Fruit fly (Drosophila melanogaster) whole organism, embryonic: ENCODE results near the gene Parg.

Experiments
- Ada2b ChIP-seq: fragments of 200-800 bp; sonication (Bioruptor generic); IDR thresholded peaks from 2 replicates; pipeline ENCODE4 v1.3.6; 2022; ENCODE audit warnings: missing biosample characterization, missing genetic modification characterization
- CG11247 ChIP-seq: fragments of 200-800 bp; sonication (Bioruptor generic); IDR thresholded peaks from 2 replicates; pipeline ENCODE4 v1.3.6; 2022; ENCODE audit warnings: missing biosample characterization, missing genetic modification characterization
- CG12299 ChIP-seq: fragments of 200-800 bp; sonication (Bioruptor generic); optimal IDR thresholded peaks from 2 replicates; lab custom pipeline; 2018; ENCODE audit warnings: missing biosample characterization, mild to moderate bottlenecking, missing genetic modification characterization
- CG12659 ChIP-seq: fragments of 200-800 bp; sonication (Bioruptor generic); optimal IDR thresholded peaks from 3 replicates; lab custom pipeline; 2017; ENCODE audit warnings: mild to moderate bottlenecking, missing biosample characterization, missing genetic modification reagents, missing genetic modification characterization
- CG12942 ChIP-seq: fragments of 200-800 bp; sonication (Bioruptor generic); optimal IDR thresholded peaks from 3 replicates; lab custom pipeline; 2016; ENCODE audit warnings: missing biosample characterization, missing genetic modification characterization
- CG15601 ChIP-seq: fragments of 200-800 bp; sonication (Bioruptor generic); optimal IDR thresholded peaks from 3 replicates; lab custom pipeline; 2019; ENCODE audit warnings: missing biosample characterization, mild to moderate bottlenecking, missing genetic modification characterization, moderate library complexity
- CG1603 ChIP-seq: fragments of 200-800 bp; sonication (Bioruptor generic); optimal IDR thresholded peaks from 2 replicates; lab custom pipeline; 2019; ENCODE audit warnings: missing biosample characterization, mild to moderate bottlenecking, missing genetic modification characterization, moderate library complexity
- CG17361 ChIP-seq: fragments of 200-800 bp; sonication (Bioruptor generic); IDR thresholded peaks from 3 replicates; pipeline ENCODE4 v1.3.6; 2022; ENCODE audit warnings: missing biosample characterization, missing genetic modification characterization
- CG17612 ChIP-seq: fragments of 200-800 bp; sonication (Bioruptor generic); IDR thresholded peaks from 2 replicates; pipeline ENCODE4 v1.3.6; 2022; ENCODE audit warnings: missing biosample characterization, missing genetic modification characterization
- CG2120 ChIP-seq: fragments of 200-800 bp; sonication (Bioruptor generic); optimal IDR thresholded peaks from 3 replicates; lab custom pipeline; 2016; ENCODE audit warnings: missing biosample characterization, missing genetic modification characterization
- CG2678 ChIP-seq: fragments of 200-800 bp; sonication (Bioruptor generic); optimal IDR thresholded peaks from 3 replicates; lab custom pipeline; 2019; ENCODE audit warnings: missing biosample characterization, mild to moderate bottlenecking, missing genetic modification characterization, moderate library complexity
- CG3065 ChIP-seq: fragments of 200-800 bp; sonication (Bioruptor generic); optimal IDR thresholded peaks from 2 replicates; lab custom pipeline; 2016; ENCODE audit warnings: missing biosample characterization, missing genetic modification characterization
- CG32767 ChIP-seq: fragments of 200-800 bp; sonication (Bioruptor generic); IDR thresholded peaks from 2 replicates; pipeline ENCODE4 v1.3.6; 2022; ENCODE audit warnings: missing biosample characterization, missing genetic modification characterization
- CG34376 ChIP-seq: fragments of 200-800 bp; sonication (Bioruptor generic); optimal IDR thresholded peaks from 2 replicates; lab custom pipeline; 2018; ENCODE audit warnings: missing biosample characterization, mild to moderate bottlenecking, missing genetic modification characterization
- CG4707 ChIP-seq: fragments of 200-800 bp; sonication (Bioruptor generic); optimal IDR thresholded peaks from 2 replicates; lab custom pipeline; 2018; ENCODE audit warnings: missing biosample characterization, mild to moderate bottlenecking, missing genetic modification characterization, moderate library complexity
- CG4820 ChIP-seq: fragments of 200-800 bp; sonication (Bioruptor generic); optimal IDR thresholded peaks from 3 replicates; lab custom pipeline; 2016; ENCODE audit warnings: missing biosample characterization, missing genetic modification characterization
- CG7745 ChIP-seq: fragments of 200-800 bp; sonication (Bioruptor generic); optimal IDR thresholded peaks from 2 replicates; lab custom pipeline; 2018; ENCODE audit warnings: missing biosample characterization, mild to moderate bottlenecking, missing genetic modification characterization, moderate library complexity
- Elba2 ChIP-seq: fragments of 200-800 bp; sonication (Bioruptor generic); optimal IDR thresholded peaks from 3 replicates; lab custom pipeline; 2016; ENCODE audit warnings: missing biosample characterization, missing genetic modification characterization
- Ets97D ChIP-seq: fragments of 200-800 bp; sonication (Bioruptor generic); optimal IDR thresholded peaks from 3 replicates; lab custom pipeline; 2016; ENCODE audit warnings: missing biosample characterization, missing genetic modification characterization
- Fer1 ChIP-seq: fragments of 200-800 bp; sonication (Bioruptor generic); optimal IDR thresholded peaks from 2 replicates; lab custom pipeline; 2017; ENCODE audit warnings: missing biosample characterization, mild to moderate bottlenecking, missing genetic modification characterization
- HLH4C ChIP-seq: fragments of 200-800 bp; sonication (Bioruptor generic); IDR thresholded peaks from 3 replicates; pipeline ENCODE4 v1.3.6; 2022; ENCODE audit warnings: missing biosample characterization, missing genetic modification characterization; ENCODE audit not compliant: partially characterized antibody
- Hmr ChIP-seq: fragments of 200-800 bp; sonication (Bioruptor generic); optimal IDR thresholded peaks from 3 replicates; lab custom pipeline; 2017; ENCODE audit warnings: mild to moderate bottlenecking, missing biosample characterization, missing genetic modification reagents, missing genetic modification characterization
- Hr3 ChIP-seq: fragments of 200-800 bp; sonication (Bioruptor generic); optimal IDR thresholded peaks from 3 replicates; lab custom pipeline; 2016; ENCODE audit warnings: missing biosample characterization, missing genetic modification characterization
- Mad ChIP-seq: fragments of 200-800 bp; sonication (Bioruptor generic); optimal IDR thresholded peaks from 2 replicates; lab custom pipeline; 2016; ENCODE audit warnings: missing biosample characterization, missing genetic modification characterization
- Meics ChIP-seq: fragments of 200-800 bp; sonication (Bioruptor generic); optimal IDR thresholded peaks from 2 replicates; lab custom pipeline; 2017; ENCODE audit warnings: missing biosample characterization, mild to moderate bottlenecking, missing genetic modification characterization
- NC2α ChIP-seq: fragments of 200-800 bp; sonication (Bioruptor generic); optimal IDR thresholded peaks from 2 replicates; lab custom pipeline; 2016; ENCODE audit warnings: missing biosample characterization, missing genetic modification characterization
- NC2β ChIP-seq: fragments of 200-800 bp; sonication (Bioruptor generic); optimal IDR thresholded peaks from 2 replicates; lab custom pipeline; 2016; ENCODE audit warnings: missing biosample characterization, missing genetic modification characterization
- Ptx1 ChIP-seq: fragments of 200-800 bp; sonication (Bioruptor generic); IDR thresholded peaks from 2 replicates; pipeline ENCODE4 v1.3.6; 2022; ENCODE audit warnings: missing biosample characterization, missing genetic modification characterization
- crc ChIP-seq: fragments of 200-800 bp; sonication (Bioruptor generic); optimal IDR thresholded peaks from 2 replicates; lab custom pipeline; 2016; ENCODE audit warnings: missing biosample characterization, missing genetic modification characterization
- crol ChIP-seq: fragments of 200-800 bp; sonication (Bioruptor generic); IDR thresholded peaks from 2 replicates; pipeline ENCODE4 v1.3.6; 2022; ENCODE audit warnings: missing biosample characterization, missing genetic modification characterization
- danr ChIP-seq: fragments of 200-800 bp; sonication (Bioruptor generic); IDR thresholded peaks from 2 replicates; pipeline ENCODE4 v1.3.6; 2022; ENCODE audit warnings: missing biosample characterization, missing genetic modification characterization
- dmrt99B ChIP-seq: fragments of 200-800 bp; sonication (Bioruptor generic); optimal IDR thresholded peaks from 2 replicates; lab custom pipeline; 2018; ENCODE audit warnings: missing biosample characterization, mild to moderate bottlenecking, missing genetic modification characterization, moderate library complexity
- emc ChIP-seq: fragments of 200-800 bp; sonication (Bioruptor generic); optimal IDR thresholded peaks from 2 replicates; lab custom pipeline; 2016; ENCODE audit warnings: missing biosample characterization, missing genetic modification characterization
- ewg ChIP-seq: fragments of 200-800 bp; sonication (Bioruptor generic); optimal IDR thresholded peaks from 3 replicates; lab custom pipeline; 2017; ENCODE audit warnings: mild to moderate bottlenecking, missing biosample characterization, missing genetic modification reagents, missing genetic modification characterization
- exex ChIP-seq: fragments of 200-800 bp; sonication (Bioruptor generic); optimal IDR thresholded peaks from 4 replicates; lab custom pipeline; 2018; ENCODE audit warnings: missing biosample characterization, mild to moderate bottlenecking, missing genetic modification characterization, moderate library complexity
- gsb-n ChIP-seq: fragments of 200-800 bp; sonication (Bioruptor generic); optimal IDR thresholded peaks from 3 replicates; lab custom pipeline; 2018; ENCODE audit warnings: missing biosample characterization, mild to moderate bottlenecking, missing genetic modification characterization
- hkb ChIP-seq, 2 experiments: fragments of 200-800 bp in 1 of 2; fragments of >200 bp in 1 of 2; sonication (Bioruptor generic) in 1 of 2; IDR thresholded peaks in 1 of 2; optimal IDR thresholded peaks in 1 of 2; 2 replicates each; pipeline versions ENCODE4 v1.3.6 to Lab custom; 2017 to 2022; ENCODE audit warnings: missing biosample characterization in 1 of 2, missing genetic modification characterization in 1 of 2
- jigr1 ChIP-seq: fragments of 200-800 bp; sonication (Bioruptor generic); IDR thresholded peaks from 3 replicates; pipeline ENCODE4 v1.3.6; 2022; ENCODE audit warnings: missing biosample characterization, missing genetic modification characterization
- jumu ChIP-seq: fragments of 200-800 bp; sonication (Bioruptor generic); optimal IDR thresholded peaks from 3 replicates; lab custom pipeline; 2016; ENCODE audit warnings: missing biosample characterization, missing genetic modification characterization
- lab ChIP-seq: fragments of 200-800 bp; sonication (Bioruptor generic); optimal IDR thresholded peaks from 3 replicates; lab custom pipeline; 2017; ENCODE audit warnings: missing biosample characterization, missing genetic modification characterization, mild to moderate bottlenecking, moderate library complexity, missing genetic modification reagents
- lilli ChIP-seq: fragments of 200-800 bp; sonication (Bioruptor generic); optimal IDR thresholded peaks from 3 replicates; lab custom pipeline; 2016; ENCODE audit warnings: missing biosample characterization, missing genetic modification characterization
- prd ChIP-seq, 3 experiments: fragments of >200 bp in 2 of 3; fragments of 200-800 bp in 1 of 3; sonication (Bioruptor generic) in 1 of 3; optimal IDR thresholded peaks in 2 of 3; IDR thresholded peaks in 1 of 3; 2 replicates in 2 of 3; 3 replicates in 1 of 3; pipeline versions ENCODE4 v1.3.6 to Lab custom; 2017 to 2022; ENCODE audit warnings: missing biosample characterization in 1 of 3, missing genetic modification characterization in 1 of 3
- rib ChIP-seq: fragments of 200-800 bp; sonication (Bioruptor generic); IDR thresholded peaks from 2 replicates; pipeline ENCODE4 v1.3.6; 2022; ENCODE audit warnings: missing biosample characterization, missing genetic modification characterization
- schlank ChIP-seq: fragments of 200-800 bp; sonication (Bioruptor generic); optimal IDR thresholded peaks from 2 replicates; lab custom pipeline; 2018; ENCODE audit warnings: missing biosample characterization, mild to moderate bottlenecking, missing genetic modification characterization
- sens ChIP-seq: fragments of 200-800 bp; sonication (Bioruptor generic); peaks from one replicate; lab custom pipeline; 2016; ENCODE audit warnings: missing biosample characterization, missing genetic modification characterization
- slp2 ChIP-seq: fragments of 200-800 bp; sonication (Bioruptor generic); optimal IDR thresholded peaks from 2 replicates; lab custom pipeline; 2016; ENCODE audit warnings: missing biosample characterization, missing genetic modification characterization
- sob ChIP-seq: fragments of 200-800 bp; sonication (Bioruptor generic); IDR thresholded peaks from 2 replicates; pipeline ENCODE4 v1.3.6; 2022; ENCODE audit warnings: missing biosample characterization, missing genetic modification characterization
- sqz ChIP-seq: fragments of 200-800 bp; sonication (Bioruptor generic); optimal IDR thresholded peaks from 3 replicates; lab custom pipeline; 2018; ENCODE audit warnings: missing biosample characterization, mild to moderate bottlenecking, missing genetic modification characterization
- sr ChIP-seq: fragments of 200-800 bp; sonication (Bioruptor generic); IDR thresholded peaks from 3 replicates; pipeline ENCODE4 v1.3.6; 2022; ENCODE audit warnings: missing biosample characterization, missing genetic modification characterization
- trh ChIP-seq: fragments of 200-800 bp; sonication (Bioruptor generic); optimal IDR thresholded peaks from 2 replicates; lab custom pipeline; 2016; ENCODE audit warnings: missing biosample characterization, missing genetic modification characterization
- yki ChIP-seq: fragments of >200 bp; optimal IDR thresholded peaks from 3 replicates; lab custom pipeline; 2018

Gene Parg

dm6 chrX:3719480-3720064, 48.3 kb upstream of the Parg start, which contains the start of the genes Rala and Tlk (continued):
- no peak for TF ChIP-seq sr (GFP tag; lab: Robert Waterston, UW)
- peak; percentile 19 for TF ChIP-seq sens (GFP tag; lab: Kevin White, UChicago)
- no peak for TF ChIP-seq jumu (GFP tag; lab: Kevin White, UChicago)
- no peak for TF ChIP-seq HLH4C
- no peak for TF ChIP-seq Hr3
- no peak for TF ChIP-seq CG2678
- TF ChIP-seq CG12299 (tag; lab: Kevin White, UChicago), result peak; percentile 29
- no peak for TF ChIP-seq ewg (GFP tag; lab: Kevin White, UChicago)
- no peak for TF ChIP-seq slp2
- TF ChIP-seq CG17612 (GFP tag; lab: Robert Waterston, UW), result no peak
- TF ChIP-seq hkb (optimal IDR thresholded peaks at IDR 0.05; lab: Kevin White, UChicago), result no peak
- TF ChIP-seq hkb (GFP tag; IDR thresholded peaks at IDR 0.05; lab: Robert Waterston, UW), result no peak
- TF ChIP-seq CG3065 (GFP tag; lab: Kevin White, UChicago), result no peak
- no peak for TF ChIP-seq crc
- no peak for TF ChIP-seq Fer1 (GFP tag; lab: Kevin White, UChicago)
- no peak for TF ChIP-seq sqz (GFP tag; lab: Kevin White, UChicago)
- TF ChIP-seq exex, result no peak
- TF ChIP-seq CG11247 (GFP tag; lab: Robert Waterston, UW), result no peak
- TF ChIP-seq CG4707 (GFP tag; lab: Kevin White, UChicago), result no peak
- no peak for TF ChIP-seq Elba2 (GFP tag; lab: Kevin White, UChicago)
- TF ChIP-seq jigr1 (GFP tag; lab: Robert Waterston, UW), result no peak
- no peak for TF ChIP-seq CG17361 (GFP tag; lab: Robert Waterston, UW)
- peak; percentile 20; the same call in 1 of the 2 replicates for TF ChIP-seq rib
- peak; percentile 23 for TF ChIP-seq CG15601 (tag; lab: Kevin White, UChicago)
- peak; percentile 92 for TF ChIP-seq Hmr (GFP tag; lab: Kevin White, UChicago)
- no peak for TF ChIP-seq CG12942 (GFP tag; lab: Kevin White, UChicago)
- TF ChIP-seq sob (GFP tag; lab: Robert Waterston, UW), result peak; percentile 50; the same call in 1 of the 2 replicates
- TF ChIP-seq lilli (GFP tag; lab: Kevin White, UChicago), result peak; percentile 20
- TF ChIP-seq Mad (GFP tag; lab: Kevin White, UChicago), result no peak
- TF ChIP-seq Ets97D, result peak; percentile 92
- TF ChIP-seq CG34376 (GFP tag; lab: Kevin White, UChicago), result peak; percentile 28
- peak; percentile 27 for TF ChIP-seq CG2120
- TF ChIP-seq CG12659 (GFP tag; lab: Kevin White, UChicago), result peak; percentile 75
- peak; percentile 12 for TF ChIP-seq gsb-n
- TF ChIP-seq prd (optimal IDR thresholded peaks at IDR 0.05; lab: Kevin White, UChicago), result no peak
- TF ChIP-seq prd (GFP tag; IDR thresholded peaks at IDR 0.05; lab: Robert Waterston, UW), result no peak
- no peak for TF ChIP-seq Meics
- TF ChIP-seq trh (GFP tag; lab: Kevin White, UChicago), result no peak
- TF ChIP-seq crol (GFP tag; lab: Robert Waterston, UW), result no peak
- TF ChIP-seq danr, result no peak
- no peak for TF ChIP-seq NC2α
- peak; percentile 39 for TF ChIP-seq lab
- TF ChIP-seq schlank, result no peak
- peak; percentile 22 for TF ChIP-seq NC2β (GFP tag; lab: Kevin White, UChicago)
- peak; percentile 86 for TF ChIP-seq CG1603
- no peak for TF ChIP-seq dmrt99B (tag; lab: Kevin White, UChicago)
- TF ChIP-seq CG32767 (GFP tag; lab: Robert Waterston, UW), result no peak
- TF ChIP-seq CG7745, result no peak
- no peak for TF ChIP-seq emc (GFP tag; lab: Kevin White, UChicago)
- no peak for TF ChIP-seq Ptx1
- TF ChIP-seq Ada2b (GFP tag; lab: Robert Waterston, UW), result no peak
- no peak for TF ChIP-seq CG4820
- TF ChIP-seq yki (lab: Kevin White, UChicago), result no peak
